Fruit fly (Drosophila melanogaster): ENCODE results near the gene Rpt2.

Rpt2 gene

DNA sequence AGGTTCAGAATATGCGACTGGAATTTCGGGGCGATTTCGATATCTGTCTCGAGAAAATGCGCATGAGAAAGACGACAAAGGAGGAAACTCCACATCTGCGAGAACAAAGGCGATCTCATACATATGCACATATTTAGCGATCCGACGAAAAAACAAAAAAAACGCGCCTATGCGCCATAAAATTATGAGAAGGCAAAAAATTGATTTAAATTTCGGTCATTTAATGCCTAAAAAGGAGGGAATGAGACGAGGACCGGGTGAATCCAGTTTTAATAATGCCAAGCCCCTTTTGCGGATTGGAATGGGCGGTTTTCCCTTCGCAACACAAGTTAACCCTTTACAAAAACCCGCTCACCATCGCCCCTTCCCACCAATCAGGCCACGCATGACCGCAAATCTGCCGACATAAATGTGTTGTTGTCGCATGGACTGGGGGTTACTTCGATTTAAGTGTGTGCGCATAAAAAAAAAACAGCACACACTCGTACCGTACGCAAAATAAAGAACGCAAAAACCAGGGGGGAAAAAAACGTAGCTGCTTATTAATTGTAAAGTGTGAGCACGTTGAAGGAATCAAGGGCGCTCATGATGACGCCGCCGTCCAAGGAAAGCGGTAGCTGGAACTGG lies 16.8 kb downstream of the Rpt2 start:
- TF ChIP-seq Sin3A (optimal IDR thresholded peaks at IDR 0.05): no peak
- no peak for TF ChIP-seq h (optimal IDR thresholded peaks at IDR 0.05)
- no peak for TF ChIP-seq psq (optimal IDR thresholded peaks at IDR 0.05)
- no peak for TF ChIP-seq ttk (optimal IDR thresholded peaks at IDR 0.05)
- TF ChIP-seq insv (optimal IDR thresholded peaks at IDR 0.05): no peak
- no peak for TF ChIP-seq Myc (optimal IDR thresholded peaks at IDR 0.05)

DNA sequence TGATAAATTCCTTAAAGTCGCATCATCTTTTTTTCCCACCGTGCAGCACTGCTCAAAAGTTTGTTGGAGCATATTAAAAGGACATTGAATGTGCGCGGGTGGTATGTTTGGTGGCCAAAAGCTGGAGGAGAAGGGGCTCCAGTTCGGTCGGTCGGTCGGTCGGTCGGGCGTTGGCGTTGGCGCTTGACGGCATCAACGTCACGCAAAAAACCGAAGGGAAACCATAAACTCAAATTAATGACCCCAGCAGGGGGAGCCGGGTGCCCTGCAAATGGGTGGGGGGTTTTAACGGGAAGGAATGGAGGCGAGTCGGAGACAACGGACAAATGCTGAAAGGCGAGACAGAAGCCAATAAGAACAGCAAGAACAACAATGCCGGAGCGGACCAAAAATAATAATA lies 19.0 kb downstream of the Rpt2 start:
- no peak for TF ChIP-seq psq (optimal IDR thresholded peaks at IDR 0.05)
- no peak for TF ChIP-seq Sin3A (optimal IDR thresholded peaks at IDR 0.05)
- no peak for TF ChIP-seq h (optimal IDR thresholded peaks at IDR 0.05)
- no peak for TF ChIP-seq ttk (optimal IDR thresholded peaks at IDR 0.05)
- no peak for TF ChIP-seq insv (optimal IDR thresholded peaks at IDR 0.05)
- no peak for TF ChIP-seq Myc (optimal IDR thresholded peaks at IDR 0.05)

DNA sequence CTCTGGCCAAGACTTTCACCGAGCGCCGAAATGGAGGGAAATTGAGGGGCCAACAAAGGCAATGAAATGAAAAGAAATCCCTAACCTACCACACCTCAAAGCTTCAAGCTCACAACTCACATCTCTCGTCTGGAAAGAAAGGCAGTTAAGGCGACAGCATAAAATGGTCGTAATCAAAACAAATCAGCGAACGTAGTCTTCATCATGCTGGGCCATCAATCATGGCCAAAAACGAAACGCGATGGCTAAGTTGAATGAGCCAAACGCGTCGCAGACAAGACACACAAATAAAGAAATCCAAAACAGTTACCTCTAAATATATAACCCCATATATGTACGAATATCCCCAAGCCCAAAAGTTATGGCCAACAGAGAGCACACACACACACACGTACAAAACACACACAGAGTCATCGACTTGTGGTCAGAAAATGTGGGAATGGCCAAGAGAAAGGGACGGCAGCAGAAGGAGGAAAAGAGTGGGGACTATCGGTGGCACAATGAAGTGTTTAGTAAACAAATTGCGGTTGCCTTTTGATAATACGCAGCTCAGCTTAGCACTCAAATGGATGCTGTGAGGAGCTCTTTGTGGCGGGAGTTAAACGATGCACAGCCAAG lies 20.2 kb downstream of the Rpt2 start:
- no peak for TF ChIP-seq insv (optimal IDR thresholded peaks at IDR 0.05)
- TF ChIP-seq Myc (optimal IDR thresholded peaks at IDR 0.05): no peak
- no peak for TF ChIP-seq ttk (optimal IDR thresholded peaks at IDR 0.05)
- TF ChIP-seq h (optimal IDR thresholded peaks at IDR 0.05): no peak
- no peak for TF ChIP-seq psq (optimal IDR thresholded peaks at IDR 0.05)
- no peak for TF ChIP-seq Sin3A (optimal IDR thresholded peaks at IDR 0.05)

DNA sequence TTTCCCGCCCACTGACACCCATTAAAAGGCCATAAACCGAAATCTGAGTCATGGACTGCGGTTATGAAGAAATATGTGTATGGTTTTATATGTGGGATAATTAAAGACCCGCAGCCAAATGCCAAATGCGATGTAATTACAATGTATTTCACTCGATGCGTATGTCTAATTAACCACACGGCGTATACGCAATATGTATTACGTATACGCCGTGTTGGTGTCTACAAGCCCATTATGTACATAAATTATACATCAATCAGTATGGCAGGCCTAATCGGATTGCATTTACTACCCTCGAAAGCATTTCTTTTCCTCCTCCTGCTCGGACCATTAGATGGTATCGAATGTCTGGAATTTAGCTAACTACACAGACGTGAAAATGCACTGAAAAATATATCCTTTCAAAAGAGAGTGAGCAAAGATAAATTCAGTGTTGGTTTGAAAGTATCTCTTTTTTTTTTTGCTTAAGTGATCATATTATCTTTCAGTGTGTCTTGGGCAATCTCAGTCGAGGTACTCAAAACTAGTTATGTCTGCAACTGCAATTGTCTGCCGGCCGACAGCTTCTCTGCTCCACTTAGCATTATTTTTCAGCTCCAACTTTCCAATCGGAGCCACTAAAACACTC lies 21.0 kb downstream of the Rpt2 start:
- no peak for TF ChIP-seq h (optimal IDR thresholded peaks at IDR 0.05)
- no peak for TF ChIP-seq psq (optimal IDR thresholded peaks at IDR 0.05)
- no peak for TF ChIP-seq insv (optimal IDR thresholded peaks at IDR 0.05)
- TF ChIP-seq ttk (optimal IDR thresholded peaks at IDR 0.05): no peak

DNA sequence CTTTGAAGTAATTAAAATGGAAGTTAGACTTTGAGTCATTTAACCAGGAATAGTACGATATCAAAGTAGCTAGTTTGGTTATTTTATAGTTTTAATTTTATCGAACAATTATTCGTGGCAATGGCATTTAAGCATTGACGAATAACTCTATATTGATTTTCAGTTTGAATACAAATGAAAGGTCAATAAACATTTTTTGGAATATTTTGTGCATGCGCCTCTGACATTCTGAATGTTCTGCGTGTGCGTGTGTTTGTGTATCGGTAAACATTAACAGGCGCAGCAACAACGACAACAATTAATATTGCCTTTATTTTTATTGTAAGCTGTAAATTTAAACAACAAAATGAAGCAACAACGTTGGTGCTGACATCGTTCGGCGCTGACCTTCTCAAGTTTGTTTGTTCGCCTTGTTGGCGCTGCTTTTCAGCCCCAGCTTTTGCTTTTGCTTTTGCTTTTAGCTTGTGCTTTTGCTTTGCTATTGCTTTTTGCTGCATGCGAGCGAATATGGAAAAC lies 22.0 kb downstream of the Rpt2 start:
- no peak for TF ChIP-seq psq (optimal IDR thresholded peaks at IDR 0.05)
- TF ChIP-seq h (optimal IDR thresholded peaks at IDR 0.05): no peak
- no peak for TF ChIP-seq Sin3A (optimal IDR thresholded peaks at IDR 0.05)
- no peak for TF ChIP-seq Myc (optimal IDR thresholded peaks at IDR 0.05)
- TF ChIP-seq insv (optimal IDR thresholded peaks at IDR 0.05): no peak
- no peak for TF ChIP-seq ttk (optimal IDR thresholded peaks at IDR 0.05)

DNA sequence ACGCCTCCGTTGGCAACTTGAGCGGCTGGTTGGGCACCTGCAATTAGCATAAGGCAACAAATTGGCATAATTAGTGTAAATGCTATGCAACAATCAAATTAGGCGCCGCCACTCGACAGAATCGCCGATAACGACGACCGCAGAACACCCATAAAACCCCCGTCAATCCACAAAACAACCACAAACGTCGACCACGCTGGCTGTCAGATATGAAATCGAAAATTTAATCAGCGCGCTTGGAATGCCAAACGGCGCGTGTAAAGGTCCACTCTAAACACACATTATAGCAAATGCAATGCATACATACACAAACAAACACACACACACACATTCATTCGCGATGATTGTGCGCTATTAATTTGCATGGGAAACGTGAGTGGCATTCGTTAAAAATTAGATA lies 27.9 kb downstream of the Rpt2 start:
- TF ChIP-seq Sin3A (optimal IDR thresholded peaks at IDR 0.05): no peak
- no peak for TF ChIP-seq Myc (optimal IDR thresholded peaks at IDR 0.05)
- TF ChIP-seq insv (optimal IDR thresholded peaks at IDR 0.05): no peak
- no peak for TF ChIP-seq ttk (optimal IDR thresholded peaks at IDR 0.05)
- TF ChIP-seq h (optimal IDR thresholded peaks at IDR 0.05): no peak
- no peak for TF ChIP-seq psq (optimal IDR thresholded peaks at IDR 0.05)

DNA sequence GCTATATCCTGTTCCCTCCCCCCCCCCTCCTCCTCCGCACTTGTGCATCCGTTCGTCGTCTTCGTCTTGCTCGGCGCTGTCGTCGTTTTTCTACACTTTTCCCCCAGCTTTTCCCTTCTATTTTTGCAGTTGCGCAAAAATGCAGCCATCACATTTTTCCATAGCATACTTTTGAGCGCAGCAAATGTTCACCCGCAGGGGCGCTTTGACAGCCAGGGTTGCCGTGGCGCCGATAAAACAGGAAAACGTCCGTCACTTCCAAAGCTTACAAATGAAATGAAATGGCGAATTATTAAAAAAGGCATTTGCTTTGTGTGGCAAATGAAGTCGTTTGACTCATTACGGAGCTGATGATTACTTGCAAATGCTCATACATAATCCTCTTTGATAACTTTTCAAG lies 28.8 kb downstream of the Rpt2 start:
- TF ChIP-seq h (optimal IDR thresholded peaks at IDR 0.05) (no peak), psq (optimal IDR thresholded peaks at IDR 0.05) (no peak), Sin3A (optimal IDR thresholded peaks at IDR 0.05) (no peak), Myc (optimal IDR thresholded peaks at IDR 0.05) (no peak), insv (optimal IDR thresholded peaks at IDR 0.05) (no peak), ttk (optimal IDR thresholded peaks at IDR 0.05) (no peak)

DNA sequence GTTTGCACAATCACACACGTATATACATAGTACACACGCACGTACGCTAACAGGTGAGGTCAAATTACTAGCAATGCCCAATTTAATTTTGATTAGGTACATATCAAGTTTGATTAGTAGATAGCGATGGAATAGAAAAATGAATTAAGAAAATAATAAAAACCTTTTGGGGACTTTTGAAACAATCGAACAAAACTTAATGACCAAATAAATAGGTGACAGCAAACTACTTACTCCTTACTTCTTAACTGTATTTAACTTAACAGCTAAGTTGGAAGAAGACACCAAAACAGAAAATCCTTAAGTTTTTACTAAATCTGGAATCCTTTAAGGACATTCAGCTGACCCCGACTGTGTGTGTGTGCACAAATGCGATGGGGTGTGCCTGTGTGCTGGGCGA lies 29.3 kb downstream of the Rpt2 start:
- TF ChIP-seq psq (optimal IDR thresholded peaks at IDR 0.05): no peak

DNA sequence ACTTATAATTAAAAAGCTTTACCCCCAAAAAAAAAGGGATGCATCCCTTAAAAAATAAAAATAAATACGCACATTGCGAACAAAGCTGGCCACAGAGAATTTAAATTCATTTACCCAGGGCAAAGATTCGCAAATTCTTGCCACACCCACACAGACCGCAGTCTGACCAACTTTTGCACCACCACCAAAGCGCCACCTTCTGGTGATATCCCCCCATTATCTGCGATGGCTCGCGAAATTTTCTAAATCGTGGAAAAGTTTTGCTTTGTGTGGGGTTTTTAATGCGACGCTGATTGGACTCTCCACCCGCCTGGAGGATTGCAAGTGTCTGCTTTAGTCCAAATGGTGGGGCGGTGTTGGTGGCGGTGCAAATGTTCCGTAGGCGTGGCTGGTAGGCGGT lies 31.3 kb downstream of the Rpt2 start:
- no peak for TF ChIP-seq Sin3A (optimal IDR thresholded peaks at IDR 0.05)

DNA sequence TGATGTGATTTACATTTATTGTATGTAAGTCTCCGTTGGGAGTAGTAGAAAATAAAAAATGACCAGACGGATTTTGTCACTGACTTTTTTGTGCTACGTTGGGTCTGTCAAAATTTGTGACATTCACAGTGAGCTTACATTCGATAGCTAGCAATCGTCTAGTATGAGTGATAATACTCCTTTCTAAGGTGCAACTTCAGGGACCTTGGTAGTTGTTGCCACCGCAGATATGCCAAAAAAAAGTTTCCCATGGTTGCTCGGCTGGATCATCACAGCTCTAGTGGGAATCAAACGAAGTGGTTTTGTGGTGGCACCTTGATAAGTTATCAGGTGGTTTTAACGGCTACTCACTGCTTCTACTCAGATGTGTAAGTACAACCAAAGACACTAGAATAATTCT lies 37.9 kb downstream of the Rpt2 start, which contains the start of gene tbrd-1:
tbrd-1 (minus strand) TSS at position 101 of the 400 bp plus-strand sequence.
- TF ChIP-seq Sin3A (optimal IDR thresholded peaks at IDR 0.05) (no peak), h (optimal IDR thresholded peaks at IDR 0.05) (no peak), psq (optimal IDR thresholded peaks at IDR 0.05) (no peak), ttk (optimal IDR thresholded peaks at IDR 0.05) (no peak), Myc (optimal IDR thresholded peaks at IDR 0.05) (no peak), insv (optimal IDR thresholded peaks at IDR 0.05) (no peak)

DNA sequence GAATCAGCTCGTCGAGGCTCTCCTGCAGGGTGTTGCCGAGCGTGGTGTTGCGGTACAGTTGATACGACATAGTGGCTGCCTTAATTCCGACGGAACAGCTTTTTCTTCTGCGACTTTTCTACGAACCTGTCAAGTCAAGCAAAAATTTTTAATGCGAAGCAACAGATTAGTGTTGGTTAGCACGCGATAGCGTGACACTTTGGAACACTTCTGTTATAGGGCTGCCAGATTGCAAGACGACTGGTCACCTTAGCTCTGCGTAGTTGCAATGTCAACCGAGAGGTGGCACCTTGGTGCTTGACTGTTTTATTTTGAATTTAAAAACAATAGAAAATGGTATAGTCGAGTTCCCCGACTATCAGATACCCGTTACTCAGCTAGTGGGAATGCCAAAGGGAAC lies 40.5 kb downstream of the Rpt2 start, which contains the start of gene TfIIA-S:
TfIIA-S (minus strand) TSS at position 175 of the 400 bp plus-strand sequence.
- TF ChIP-seq Sin3A (optimal IDR thresholded peaks at IDR 0.05): no peak
- TF ChIP-seq Myc (optimal IDR thresholded peaks at IDR 0.05): no peak
- TF ChIP-seq ttk (optimal IDR thresholded peaks at IDR 0.05): no peak
- TF ChIP-seq h (optimal IDR thresholded peaks at IDR 0.05): no peak
- TF ChIP-seq insv (optimal IDR thresholded peaks at IDR 0.05): no peak
- TF ChIP-seq psq (optimal IDR thresholded peaks at IDR 0.05): no peak

DNA sequence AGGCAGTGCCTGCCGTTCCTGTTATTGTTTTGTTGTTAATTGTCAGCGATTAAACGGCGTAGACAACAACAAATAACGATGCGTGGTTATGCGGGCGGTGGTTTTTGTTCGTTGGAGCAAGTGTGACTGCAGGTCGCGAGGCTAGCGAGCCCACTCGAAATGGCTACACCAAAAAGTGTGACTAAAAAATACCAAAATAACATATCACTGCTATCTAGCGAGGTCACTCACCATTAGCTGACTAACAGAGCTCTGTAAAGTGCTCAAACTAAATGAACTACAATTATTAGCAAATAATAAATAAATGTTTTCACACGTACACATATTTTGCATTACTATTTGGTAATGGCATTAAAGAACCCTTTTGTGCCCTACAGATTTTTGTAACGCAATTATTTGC lies 41.4 kb downstream of the Rpt2 start, which contains the start of gene Pli:
Pli (minus strand) TSS at position 131 of the 400 bp plus-strand sequence.
- TF ChIP-seq Sin3A (optimal IDR thresholded peaks at IDR 0.05): no peak
- TF ChIP-seq h (optimal IDR thresholded peaks at IDR 0.05): no peak
- TF ChIP-seq ttk (optimal IDR thresholded peaks at IDR 0.05): no peak
- TF ChIP-seq insv (optimal IDR thresholded peaks at IDR 0.05): no peak
- no peak for TF ChIP-seq Myc (optimal IDR thresholded peaks at IDR 0.05)
- no peak for TF ChIP-seq psq (optimal IDR thresholded peaks at IDR 0.05)
